Fruit fly (Drosophila melanogaster) Kc167 (cell line): ENCODE results near the gene CG45690.

Experiments used
- Myc ChIP-seq: fragments of >200 bp; optimal IDR thresholded peaks from 2 replicates; lab custom pipeline; 2017; ENCODE audit warnings: missing external identifiers
- Sin3A ChIP-seq: fragments of >200 bp; optimal IDR thresholded peaks from 2 replicates; lab custom pipeline; 2018; ENCODE audit warnings: missing external identifiers
- h ChIP-seq: fragments of >200 bp; optimal IDR thresholded peaks from 3 replicates; lab custom pipeline; 2018; ENCODE audit warnings: missing external identifiers
- insv ChIP-seq: fragments of >200 bp; optimal IDR thresholded peaks from 3 replicates; lab custom pipeline; 2018; ENCODE audit warnings: missing external identifiers
- psq ChIP-seq: fragments of >200 bp; optimal IDR thresholded peaks from 2 replicates; lab custom pipeline; 2017; ENCODE audit warnings: missing external identifiers
- ttk ChIP-seq: sonication (Bioruptor generic); optimal IDR thresholded peaks from 2 replicates; lab custom pipeline; 2017; ENCODE audit warnings: missing external identifiers

dm6 chr2L:10693018-10693417 is 34.9 kb downstream of the CG45690 start:
- TF ChIP-seq insv (no peak), psq (lab: Kevin White, UChicago) (no peak), h (lab: Kevin White, UChicago) (no peak), Myc (lab: Kevin White, UChicago) (no peak), Sin3A (lab: Kevin White, UChicago) (no peak), ttk (lab: Kevin White, UChicago) (no peak)
